Worm (Caenorhabditis elegans) whole organism, midembryonic: ENCODE data around the gene Y6E2A.10.
"Not testable (repeated sequence)": the region's sequence is repeated elsewhere in the genome, so short reads cannot be mapped to it uniquely, and the experiment has no call there.

Source experiments
- T22C8.4 ChIP-seq: fragments of 200-800 bp; sonication (Bioruptor generic); IDR thresholded peaks from 2 replicates; pipeline ENCODE4 v1.3.6; 2022; ENCODE audit warnings: missing genetic modification characterization, missing compliant biosample characterization
- cog-1 ChIP-seq: sonication (generic microtip); optimal IDR thresholded peaks from 2 replicates; lab custom pipeline; 2016; ENCODE audit warnings: missing genetic modification characterization, missing compliant biosample characterization
- flt-1 ChIP-seq: fragments of 200-800 bp; sonication (Bioruptor generic); IDR thresholded peaks from 2 replicates; pipeline ENCODE4 v1.3.6; 2022; ENCODE audit warnings: missing genetic modification characterization, missing compliant biosample characterization
- klf-2 ChIP-seq: fragments of 200-800 bp; sonication (Bioruptor generic); conservative IDR thresholded peaks from 2 replicates; pipeline ENCODE4 v1.3.6; 2022; ENCODE audit warnings: missing genetic modification reagents, missing genetic modification characterization, missing compliant biosample characterization
- tab-1 ChIP-seq: fragments of 200-800 bp; sonication (Bioruptor generic); IDR thresholded peaks from 2 replicates; pipeline ENCODE4 v1.3.6; 2022; ENCODE audit warnings: missing genetic modification characterization, missing compliant biosample characterization
- ztf-29 ChIP-seq: fragments of 200-800 bp; sonication (Bioruptor generic); IDR thresholded peaks from 2 replicates; pipeline ENCODE4 v1.3.6; 2022; ENCODE audit warnings: missing genetic modification reagents, missing genetic modification characterization, missing compliant biosample characterization

DNA sequence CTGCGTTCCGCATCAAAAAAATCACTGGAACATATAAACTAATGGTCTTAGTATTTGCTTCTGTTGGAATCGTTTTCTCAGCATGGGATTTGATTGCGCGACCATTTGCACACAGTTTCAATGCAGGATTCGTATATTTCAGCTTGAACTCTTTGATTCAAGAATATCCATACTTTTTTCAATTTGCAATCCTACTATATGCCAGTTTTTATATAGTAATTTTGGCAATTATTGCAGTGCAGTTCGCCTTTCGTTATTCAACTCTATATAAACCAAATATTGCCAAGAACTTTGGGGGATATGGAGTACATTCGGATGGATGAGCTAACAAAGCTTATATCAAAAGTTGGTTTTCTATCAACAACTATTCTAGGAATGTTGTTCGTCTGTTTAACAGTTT, 22.6 kb upstream of the Y6E2A.10 start, which contains the start of gene str-5:
- not testable (repeated sequence) for TF ChIP-seq flt-1 (GFP tag; lab: Robert Waterston, UW); klf-2; tab-1 (GFP tag; lab: Robert Waterston, UW); ztf-29 (GFP tag; lab: Robert Waterston, UW); T22C8.4; cog-1 (tag; lab: Kevin White, UChicago)
